Fruit fly (Drosophila melanogaster): ENCODE results near the gene Unc-76.

Unc-76 gene

dm6 chrX:2123965-2124688 is 43.7 kb downstream of the Unc-76 start (continued):
- TF ChIP-seq oc (tag; optimal IDR thresholded peaks at IDR 0.05): peak; percentile 93
- no peak for TF ChIP-seq pita (GFP tag; optimal IDR thresholded peaks at IDR 0.05)
- TF ChIP-seq CG43689 (GFP tag; IDR thresholded peaks at IDR 0.05): peak; percentile 64; the same call in 1 of the 2 replicates
- peak; percentile 94 for TF ChIP-seq croc (GFP tag; conservative IDR thresholded peaks at IDR 0.05)
- TF ChIP-seq CG3726 (GFP tag; IDR thresholded peaks at IDR 0.05): peak; percentile 90
- no peak for TF ChIP-seq Sin3A (optimal IDR thresholded peaks at IDR 0.05)
- TF ChIP-seq CG8281 (tag; optimal IDR thresholded peaks at IDR 0.05): peak; percentile 91
- peak; percentile 96 for TF ChIP-seq Dek (tag; optimal IDR thresholded peaks at IDR 0.05)
- peak; percentile 77 for TF ChIP-seq cg (GFP tag; optimal IDR thresholded peaks at IDR 0.05)
- peak; percentile 22 for TF ChIP-seq CG12744 (GFP tag; optimal IDR thresholded peaks at IDR 0.05)
- peak; percentile 97 for TF ChIP-seq CG12104 (GFP tag; optimal IDR thresholded peaks at IDR 0.05)
- peak; percentile 84 for TF ChIP-seq CG15514 (GFP tag; optimal IDR thresholded peaks at IDR 0.05)
- peak; percentile 81 for TF ChIP-seq Deaf1 (tag; optimal IDR thresholded peaks at IDR 0.05)
- peak; percentile 85 for TF ChIP-seq Max (GFP tag; optimal IDR thresholded peaks at IDR 0.05)
- peak; percentile 84 for TF ChIP-seq lilli (GFP tag; optimal IDR thresholded peaks at IDR 0.05)
- TF ChIP-seq stc (GFP tag; IDR thresholded peaks at IDR 0.05): peak; percentile 89
- peak; percentile 93 for TF ChIP-seq CG14441 (GFP tag; IDR thresholded peaks at IDR 0.05)
- TF ChIP-seq CG11247 (GFP tag; IDR thresholded peaks at IDR 0.05): peak; percentile 89
- no peak; the same call in 1 of the 2 replicates for TF ChIP-seq CG32767 (GFP tag; IDR thresholded peaks at IDR 0.05)
- TF ChIP-seq bbx (GFP tag; IDR thresholded peaks at IDR 0.05; ENCODE audit: partially characterized antibody): no peak
- TF ChIP-seq CG3838 (GFP tag; optimal IDR thresholded peaks at IDR 0.05): peak; percentile 57
- TF ChIP-seq nau (GFP tag; optimal IDR thresholded peaks at IDR 0.05): peak; percentile 69
- TF ChIP-seq Xrp1 (GFP tag; IDR thresholded peaks at IDR 0.05): peak; percentile 95
- TF ChIP-seq tgo (GFP tag; IDR thresholded peaks at IDR 0.05): peak; percentile 89
- no peak for TF ChIP-seq br (optimal IDR thresholded peaks at IDR 0.05)
- no peak for TF ChIP-seq Hr39 (optimal IDR thresholded peaks at IDR 0.05)
- TF ChIP-seq CG6813 (GFP tag; optimal IDR thresholded peaks at IDR 0.05): peak; percentile 98
- peak; percentile 90 for TF ChIP-seq CG10959 (GFP tag; IDR thresholded peaks at IDR 0.05)
- TF ChIP-seq pzg (GFP tag; optimal IDR thresholded peaks at IDR 0.05): no peak
- TF ChIP-seq sisA (GFP tag; IDR thresholded peaks at IDR 0.05): peak; percentile 93
- peak; percentile 20 for TF ChIP-seq hth (optimal IDR thresholded peaks at IDR 0.05)
- peak; percentile 99 for TF ChIP-seq CG2712 (tag; optimal IDR thresholded peaks at IDR 0.05)
- peak; percentile 95 for TF ChIP-seq CG2202 (tag; optimal IDR thresholded peaks at IDR 0.05)
- peak; percentile 94 for TF ChIP-seq CG11723 (GFP tag; optimal IDR thresholded peaks at IDR 0.05)
- TF ChIP-seq Hr78 (GFP tag; optimal IDR thresholded peaks at IDR 0.05): peak in 1 of 2 experiments; percentile 92
- TF ChIP-seq fd3F (GFP tag; optimal IDR thresholded peaks at IDR 0.05): peak; percentile 94
- TF ChIP-seq dimm (GFP tag; IDR thresholded peaks at IDR 0.05): peak; percentile 85
- peak; percentile 77 for TF ChIP-seq tx (GFP tag; optimal IDR thresholded peaks at IDR 0.05)
- TF ChIP-seq gsb-n (tag; optimal IDR thresholded peaks at IDR 0.05): peak; percentile 96
- TF ChIP-seq CG18011 (GFP tag; optimal IDR thresholded peaks at IDR 0.05): peak; percentile 74
- peak; percentile 80 for TF ChIP-seq Atf3 (GFP tag; optimal IDR thresholded peaks at IDR 0.05)
- TF ChIP-seq CoRest (tag; optimal IDR thresholded peaks at IDR 0.05): peak; percentile 99
- peak; percentile 66; the same call in 1 of the 3 replicates for TF ChIP-seq gce (GFP tag; IDR thresholded peaks at IDR 0.05)
- peak; percentile 77 for TF ChIP-seq Taf1 (GFP tag; IDR thresholded peaks at IDR 0.05)
- TF ChIP-seq CG32532 (GFP tag; IDR thresholded peaks at IDR 0.05): peak; percentile 93
- no peak for TF ChIP-seq CG8478 (optimal IDR thresholded peaks at IDR 0.05)
- TF ChIP-seq CG6765 (GFP tag; optimal IDR thresholded peaks at IDR 0.05): peak; percentile 97
- TF ChIP-seq CG4730 (GFP tag; IDR thresholded peaks at IDR 0.05): peak; percentile 83
- TF ChIP-seq eyg (GFP tag; optimal IDR thresholded peaks at IDR 0.05): peak; percentile 67
- TF ChIP-seq CG3407 (GFP tag; optimal IDR thresholded peaks at IDR 0.05): peak; percentile 94
- TF ChIP-seq salm (tag; optimal IDR thresholded peaks at IDR 0.05): peak; percentile 96
